Worm (Caenorhabditis elegans): Measurements from ENCODE around the gene nspb-10.

DNA sequence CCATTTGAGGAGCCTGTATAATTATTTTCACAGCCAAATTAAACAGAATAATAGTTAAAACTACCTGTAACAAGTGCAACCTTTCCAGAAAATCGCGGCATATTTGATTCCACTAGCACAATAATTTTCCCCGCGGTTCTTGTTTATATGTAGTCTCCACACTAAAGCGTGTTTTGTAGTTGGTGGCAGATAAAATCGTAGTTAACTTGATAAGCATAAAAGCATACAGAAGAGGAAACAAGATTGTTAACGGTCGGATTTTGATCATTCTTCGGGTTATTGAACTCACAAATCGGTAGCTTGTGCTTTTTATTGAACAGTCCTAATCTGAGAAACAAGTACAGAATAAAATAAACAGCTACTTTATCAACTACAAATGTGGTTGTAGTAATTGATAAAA, 655 bp downstream of the nspb-10 start, which contains the start of gene C01G12.5:
- TF ChIP-seq nhr-6 (tag; optimal IDR thresholded peaks at IDR 0.05) (no peak), ztf-11 (tag; optimal IDR thresholded peaks at IDR 0.05) (no peak)
